Worm (Caenorhabditis elegans) whole organism, L4 larva: Measurements from ENCODE around the gene E02C12.10.

Source experiments
- F26F4.8 ChIP-seq: fragments of 200-800 bp; sonication (Bioruptor generic); conservative IDR thresholded peaks from 2 replicates; pipeline ENCODE4 v1.3.6; 2022; ENCODE audit warnings: missing genetic modification characterization, missing compliant biosample characterization
- F44E2.7 ChIP-seq: fragments of 200-800 bp; sonication (Bioruptor generic); IDR thresholded peaks from 2 replicates; pipeline ENCODE4 v2.1.2; 2022; ENCODE audit warnings: missing genetic modification characterization, missing compliant biosample characterization
- R02D3.7 ChIP-seq: fragments of 150-350 bp; sonication (generic microtip); optimal IDR thresholded peaks from 3 replicates; lab custom pipeline; 2014; ENCODE audit warnings: missing biosample characterization, missing genetic modification characterization
- T26A8.4 ChIP-seq: fragments of 200-800 bp; sonication (Bioruptor generic); IDR thresholded peaks from 2 replicates; pipeline ENCODE4 v1.3.6; 2022; ENCODE audit warnings: missing genetic modification characterization, missing compliant biosample characterization
- Y105C5A.15 ChIP-seq: fragments of 200-800 bp; sonication (Bioruptor generic); IDR thresholded peaks from 2 replicates; pipeline ENCODE4 v1.3.6; 2022; ENCODE audit warnings: missing genetic modification characterization, missing compliant biosample characterization
- Y48G9A.11 ChIP-seq: fragments of 200-800 bp; sonication (Bioruptor generic); IDR thresholded peaks from 2 replicates; pipeline ENCODE4 v1.3.6; 2022; ENCODE audit warnings: missing genetic modification reagents, missing genetic modification characterization, missing compliant biosample characterization
- Y5F2A.4 ChIP-seq: fragments of 200-800 bp; sonication (Bioruptor generic); optimal IDR thresholded peaks from 2 replicates; lab custom pipeline; 2018; ENCODE audit warnings: mild to moderate bottlenecking, missing genetic modification characterization, missing compliant biosample characterization
- aha-1 ChIP-seq: fragments of 150-350 bp; peaks from one replicate; lab custom pipeline; 2014; ENCODE audit warnings: missing biosample characterization, missing genetic modification characterization
- ama-1 ChIP-seq: fragments of 150-350 bp; optimal IDR thresholded peaks from 2 replicates; lab custom pipeline; 2014; ENCODE audit warnings: inconsistent platforms, mixed read lengths
- arid-1 ChIP-seq: fragments of 200-800 bp; sonication (Bioruptor generic); conservative IDR thresholded peaks from 2 replicates; pipeline ENCODE4 v1.3.6; 2022; ENCODE audit warnings: missing genetic modification reagents, missing genetic modification characterization, missing compliant biosample characterization
- attf-4 ChIP-seq: sonication (generic microtip); optimal IDR thresholded peaks from 3 replicates; lab custom pipeline; 2017; ENCODE audit warnings: missing biosample characterization, missing genetic modification characterization
- ceh-20 ChIP-seq: fragments of 200-800 bp; sonication (Bioruptor generic); IDR thresholded peaks from 2 replicates; pipeline ENCODE4 v1.3.6; 2022; ENCODE audit warnings: missing genetic modification reagents, missing genetic modification characterization, missing compliant biosample characterization
- ceh-32 ChIP-seq: sonication (generic microtip); optimal IDR thresholded peaks from 2 replicates; lab custom pipeline; 2016; ENCODE audit warnings: mild to moderate bottlenecking, missing genetic modification characterization, missing compliant biosample characterization; ENCODE audit not compliant: poor library complexity
- ces-1 ChIP-seq: fragments of 150-350 bp; sonication (generic microtip); optimal IDR thresholded peaks from 4 replicates; lab custom pipeline; 2014; ENCODE audit warnings: missing biosample characterization, missing genetic modification reagents, missing genetic modification characterization
- daf-16 ChIP-seq, 3 experiments: sonication (generic microtip); optimal IDR thresholded peaks; 2 replicates each; lab custom pipeline; 2016 to 2017; ENCODE audit warnings: missing genetic modification characterization in 3 of 3, missing genetic modification reagents in 3 of 3, mild to moderate bottlenecking in 2 of 3, missing compliant biosample characterization in 2 of 3, missing biosample characterization in 1 of 3, moderate library complexity in 1 of 3
- dmd-9 ChIP-seq: fragments of 200-800 bp; sonication (Bioruptor generic); IDR thresholded peaks from 2 replicates; pipeline ENCODE4 v1.3.6; 2022; ENCODE audit warnings: missing genetic modification reagents, missing genetic modification characterization, missing compliant biosample characterization
- dve-1 ChIP-seq: sonication (generic microtip); optimal IDR thresholded peaks from 2 replicates; lab custom pipeline; 2017; ENCODE audit warnings: antibody characterized with exemption, mild to moderate bottlenecking, missing genetic modification characterization, missing compliant biosample characterization; ENCODE audit not compliant: insufficient read depth
- egl-43 ChIP-seq: fragments of 200-800 bp; sonication (Bioruptor generic); IDR thresholded peaks from 2 replicates; pipeline ENCODE4 v1.3.6; 2022; ENCODE audit warnings: missing genetic modification reagents, missing genetic modification characterization, missing compliant biosample characterization
- jun-1 ChIP-seq: fragments of 150-350 bp; optimal IDR thresholded peaks from 2 replicates; lab custom pipeline; 2014; ENCODE audit warnings: missing biosample characterization, missing genetic modification reagents, missing genetic modification characterization
- lin-13 ChIP-seq: fragments of 150-350 bp; optimal IDR thresholded peaks from 2 replicates; lab custom pipeline; 2014; ENCODE audit warnings: missing biosample characterization, missing genetic modification reagents, missing genetic modification characterization
- lin-38 ChIP-seq: fragments of 200-800 bp; sonication (Bioruptor generic); IDR thresholded peaks from 2 replicates; pipeline ENCODE4 v1.3.6; 2022; ENCODE audit warnings: missing genetic modification reagents, missing genetic modification characterization, missing compliant biosample characterization
- madf-5 ChIP-seq, 2 experiments: fragments of 200-800 bp; sonication (Bioruptor generic); IDR thresholded peaks; 2 replicates each; pipeline ENCODE4 v1.3.6; 2022; ENCODE audit warnings: missing compliant biosample characterization in 2 of 2, missing genetic modification characterization in 2 of 2
- mdt-29 ChIP-seq: fragments of 200-800 bp; sonication (Bioruptor generic); IDR thresholded peaks from 2 replicates; pipeline ENCODE4 v1.3.6; 2022; ENCODE audit warnings: missing genetic modification reagents, missing genetic modification characterization, missing compliant biosample characterization
- mxl-2 ChIP-seq: fragments of 200-800 bp; sonication (Bioruptor generic); conservative IDR thresholded peaks from 2 replicates; pipeline ENCODE4 v1.3.6; 2022; ENCODE audit warnings: missing genetic modification reagents, missing genetic modification characterization, missing compliant biosample characterization
- mxl-3 ChIP-seq: fragments of 200-800 bp; sonication (Bioruptor generic); optimal IDR thresholded peaks from 2 replicates; lab custom pipeline; 2018; ENCODE audit warnings: mild to moderate bottlenecking, missing genetic modification characterization, missing compliant biosample characterization
- nhr-102 ChIP-seq: sonication (generic microtip); optimal IDR thresholded peaks from 2 replicates; lab custom pipeline; 2016; ENCODE audit warnings: mild to moderate bottlenecking, missing genetic modification characterization, moderate library complexity, missing compliant biosample characterization
- nhr-237 ChIP-seq: sonication (generic microtip); optimal IDR thresholded peaks from 2 replicates; lab custom pipeline; 2017; ENCODE audit warnings: missing biosample characterization, missing genetic modification characterization
- nhr-25 ChIP-seq: sonication (generic microtip); optimal IDR thresholded peaks from 2 replicates; lab custom pipeline; 2017; ENCODE audit warnings: missing genetic modification characterization, mild to moderate bottlenecking, missing compliant biosample characterization, antibody characterized with exemption, moderate library complexity, borderline replicate concordance; ENCODE audit not compliant: insufficient read depth
- nhr-42 ChIP-seq: fragments of 200-800 bp; sonication (Bioruptor generic); IDR thresholded peaks from 2 replicates; pipeline ENCODE4 v1.3.6; 2022; ENCODE audit warnings: missing genetic modification characterization, missing compliant biosample characterization
- nhr-48 ChIP-seq: sonication (generic microtip); optimal IDR thresholded peaks from 2 replicates; lab custom pipeline; 2016; ENCODE audit warnings: mild to moderate bottlenecking, missing genetic modification characterization, missing compliant biosample characterization
- php-3 ChIP-seq: fragments of 200-800 bp; sonication (Bioruptor generic); IDR thresholded peaks from 2 replicates; pipeline ENCODE4 v1.3.6; 2022; ENCODE audit warnings: missing genetic modification reagents, missing genetic modification characterization, missing compliant biosample characterization
- saeg-2 ChIP-seq: fragments of 200-800 bp; sonication (Bioruptor generic); IDR thresholded peaks from 2 replicates; pipeline ENCODE4 v1.3.6; 2022; ENCODE audit warnings: missing genetic modification reagents, missing genetic modification characterization, missing compliant biosample characterization
- skn-1 ChIP-seq: fragments of 150-350 bp; optimal IDR thresholded peaks from 2 replicates; lab custom pipeline; 2014; ENCODE audit warnings: missing biosample characterization, missing genetic modification characterization
- snpc-1.2 ChIP-seq: fragments of 200-800 bp; sonication (Bioruptor generic); IDR thresholded peaks from 2 replicates; pipeline ENCODE4 v1.3.6; 2022; ENCODE audit warnings: missing genetic modification reagents, missing genetic modification characterization, missing compliant biosample characterization
- spr-1 ChIP-seq: sonication (generic microtip); optimal IDR thresholded peaks from 2 replicates; lab custom pipeline; 2016; ENCODE audit warnings: mild to moderate bottlenecking, missing genetic modification characterization, missing compliant biosample characterization
- spr-3 ChIP-seq: fragments of 200-800 bp; sonication (Bioruptor generic); optimal IDR thresholded peaks from 2 replicates; lab custom pipeline; 2018; ENCODE audit warnings: mild to moderate bottlenecking, missing genetic modification characterization, missing compliant biosample characterization
- tag-97 ChIP-seq: fragments of 200-800 bp; sonication (Bioruptor generic); IDR thresholded peaks from 2 replicates; pipeline ENCODE4 v1.3.6; 2022; ENCODE audit warnings: missing genetic modification characterization, missing compliant biosample characterization
- tra-1 ChIP-seq: fragments of 200-800 bp; sonication (Bioruptor generic); IDR thresholded peaks from 2 replicates; pipeline ENCODE4 v1.3.6; 2022; ENCODE audit warnings: missing genetic modification reagents, missing genetic modification characterization, missing compliant biosample characterization
- vab-7 ChIP-seq: fragments of 200-800 bp; sonication (Bioruptor generic); IDR thresholded peaks from 2 replicates; pipeline ENCODE4 v1.3.6; 2022; ENCODE audit warnings: missing genetic modification reagents, missing genetic modification characterization, missing compliant biosample characterization
- zfp-3 ChIP-seq: fragments of 200-800 bp; sonication (Bioruptor generic); conservative IDR thresholded peaks from 2 replicates; pipeline ENCODE4 v1.3.6; 2022; ENCODE audit warnings: missing genetic modification reagents, missing genetic modification characterization, missing compliant biosample characterization
- zip-11 ChIP-seq: fragments of 200-800 bp; sonication (Bioruptor generic); IDR thresholded peaks from 2 replicates; pipeline ENCODE4 v1.3.6; 2022; ENCODE audit warnings: missing genetic modification characterization, missing compliant biosample characterization
- zip-2 ChIP-seq: fragments of 150-350 bp; optimal IDR thresholded peaks from 2 replicates; lab custom pipeline; 2014; ENCODE audit warnings: missing biosample characterization, missing genetic modification characterization
- ztf-11 ChIP-seq: fragments of 150-350 bp; optimal IDR thresholded peaks from 2 replicates; lab custom pipeline; 2014; ENCODE audit warnings: missing biosample characterization, missing genetic modification characterization

E02C12.10 gene

DNA sequence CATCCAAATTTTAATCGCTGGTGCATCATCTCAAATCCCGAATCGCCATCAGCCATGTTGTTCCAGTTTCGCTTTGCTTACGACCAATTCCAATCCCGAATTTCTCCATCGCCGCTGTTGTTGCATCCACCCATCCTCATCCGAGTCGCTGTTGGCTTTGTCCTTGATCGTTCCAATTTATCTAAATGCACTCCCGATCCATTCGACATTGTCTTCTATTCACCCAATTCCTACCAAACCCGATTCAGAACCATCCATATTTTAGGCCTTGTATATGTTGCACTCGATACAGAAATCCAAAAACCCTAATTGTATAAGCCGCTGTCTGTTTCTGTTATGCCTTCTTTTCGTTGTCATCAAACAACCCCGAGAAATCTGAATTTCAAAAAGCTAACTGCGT, 37.9 kb downstream of the E02C12.10 start (continued):
- TF ChIP-seq nhr-25 (tag; lab: Kevin White, UChicago) (no peak), nhr-48 (tag; lab: Kevin White, UChicago) (no peak), R02D3.7 (tag; lab: Kevin White, UChicago) (no peak), daf-16 (GFP tag; optimal IDR thresholded peaks at IDR 0.05; lab: Kevin White, UChicago) (peak in 1 of 2 experiments; percentile 74), daf-16 (tag; optimal IDR thresholded peaks at IDR 0.05; lab: Kevin White, UChicago) (no peak), lin-38 (GFP tag; lab: Robert Waterston, UW) (peak; percentile 78), Y5F2A.4 (GFP tag; lab: Kevin White, UChicago) (peak; percentile 13), ces-1 (GFP tag; lab: Kevin White, UChicago) (no peak), dmd-9 (GFP tag; lab: Robert Waterston, UW) (0 out of 2 replicates have a peak, but pooled peaks have one; percentile 4), lin-13 (GFP tag; lab: Kevin White, UChicago) (no peak), aha-1 (peak; percentile 76), ceh-20 (peak; percentile 92), spr-1 (tag; lab: Kevin White, UChicago) (peak; percentile 51), php-3 (GFP tag; lab: Robert Waterston, UW) (peak; percentile 81), jun-1 (no peak), snpc-1.2 (peak; percentile 70; the same call in 1 of the 2 replicates), F44E2.7 (GFP tag; lab: Robert Waterston, UW) (0 out of 2 replicates have a peak, but pooled peaks have one; percentile 31), T26A8.4 (peak; percentile 97), spr-3 (no peak), nhr-237 (no peak), mdt-29 (GFP tag; lab: Robert Waterston, UW) (peak; percentile 71), mxl-2 (peak; percentile 59; the same call in 1 of the 2 replicates), egl-43 (GFP tag; lab: Robert Waterston, UW) (peak; percentile 80), ama-1 (lab: Kevin White, UChicago) (peak; percentile 24), mxl-3 (GFP tag; lab: Kevin White, UChicago) (no peak), dve-1 (no peak), zip-2 (tag; lab: Kevin White, UChicago) (no peak), ztf-11 (tag; lab: Kevin White, UChicago) (no peak), tag-97 (no peak), Y48G9A.11 (GFP tag; lab: Robert Waterston, UW) (peak; percentile 58), skn-1 (tag; lab: Kevin White, UChicago) (no peak), ceh-32 (tag; lab: Kevin White, UChicago) (no peak), arid-1 (GFP tag; lab: Robert Waterston, UW) (0 out of 2 replicates have a peak, but pooled peaks have one; percentile 50), Y105C5A.15 (GFP tag; lab: Robert Waterston, UW) (no peak), nhr-102 (tag; lab: Kevin White, UChicago) (peak; percentile 52), attf-4 (tag; lab: Kevin White, UChicago) (no peak), tra-1 (peak; percentile 73; the same call in 1 of the 2 replicates), nhr-42 (GFP tag; lab: Robert Waterston, UW) (peak; percentile 88), saeg-2 (GFP tag; lab: Robert Waterston, UW) (peak; percentile 61; the same call in 1 of the 2 replicates), vab-7 (peak; percentile 58)

ce11 chrV:9339292-9339691, 38.9 kb downstream of the E02C12.10 start:
- TF ChIP-seq F26F4.8 (GFP tag; lab: Robert Waterston, UW) (0 out of 2 replicates have a peak, but pooled peaks have one; percentile 8), egl-43 (GFP tag; lab: Robert Waterston, UW) (peak; percentile 81), zfp-3 (peak; percentile 69; the same call in 1 of the 2 replicates), mdt-29 (GFP tag; lab: Robert Waterston, UW) (0 out of 2 replicates have a peak, but pooled peaks have one; percentile 37), mxl-2 (peak; percentile 30; the same call in 1 of the 2 replicates), lin-38 (GFP tag; lab: Robert Waterston, UW) (peak; percentile 42; the same call in 1 of the 2 replicates), T26A8.4 (peak; percentile 65), zip-11 (GFP tag; lab: Robert Waterston, UW) (0 out of 2 replicates have a peak, but pooled peaks have one; percentile 47), madf-5 (GFP tag; IDR thresholded peaks at IDR 0.05; lab: Robert Waterston, UW) (0 out of 4 replicates have a peak, but pooled peaks of 1 of the 2 experiments have one; percentile 55)
